Fruit fly (Drosophila melanogaster) whole organism: ENCODE data around the gene CG15019.

Experiments used
- CG8478 ChIP-seq: fragments of >200 bp; optimal IDR thresholded peaks from 2 replicates; lab custom pipeline; 2018; ENCODE audit warnings: inconsistent platforms
- Dll ChIP-seq: fragments of >200 bp; optimal IDR thresholded peaks from 2 replicates; lab custom pipeline; 2017
- EcR ChIP-seq, 2 experiments: fragments of >200 bp; optimal IDR thresholded peaks; 2 replicates each; lab custom pipeline; 2017; ENCODE audit warnings: missing biosample characterization in 2 of 2, missing genetic modification characterization in 2 of 2, missing genetic modification reagents in 2 of 2
- pan ChIP-seq: fragments of >200 bp; optimal IDR thresholded peaks from 2 replicates; lab custom pipeline; 2017
- psq ChIP-seq: fragments of >200 bp; optimal IDR thresholded peaks from 2 replicates; lab custom pipeline; 2017
- usp ChIP-seq: fragments of >200 bp; optimal IDR thresholded peaks from 2 replicates; lab custom pipeline; 2017; ENCODE audit warnings: missing biosample characterization, missing genetic modification characterization, mixed read lengths

The CG15019 gene

DNA sequence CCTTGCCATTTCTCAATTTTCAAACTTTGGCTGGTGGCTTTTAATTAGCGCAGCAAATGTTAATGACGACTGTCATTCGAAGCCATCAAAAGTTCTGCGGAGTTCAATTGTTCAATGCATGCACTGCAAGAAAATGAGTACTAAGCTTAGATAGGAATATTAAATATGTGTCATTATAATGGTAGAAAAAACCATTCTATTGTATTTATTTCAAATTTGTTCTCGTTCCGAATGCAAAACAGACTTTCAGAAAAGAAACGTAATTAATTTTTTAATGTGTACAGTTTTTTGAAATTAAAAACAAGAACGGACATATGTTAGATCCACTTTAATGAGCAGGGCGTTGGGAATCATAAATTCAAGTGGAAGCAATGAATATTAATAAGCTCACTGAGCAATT, 16.8 kb downstream of the CG15019 start:
- TF ChIP-seq CG8478 (lab: Kevin White, UChicago) (no peak), Dll (lab: Kevin White, UChicago) (no peak), EcR (GFP tag; optimal IDR thresholded peaks at IDR 0.05; lab: Kevin White, UChicago) (no peak), pan (lab: Kevin White, UChicago) (no peak), usp (GFP tag; lab: Kevin White, UChicago) (no peak), psq (lab: Kevin White, UChicago) (no peak)

DNA sequence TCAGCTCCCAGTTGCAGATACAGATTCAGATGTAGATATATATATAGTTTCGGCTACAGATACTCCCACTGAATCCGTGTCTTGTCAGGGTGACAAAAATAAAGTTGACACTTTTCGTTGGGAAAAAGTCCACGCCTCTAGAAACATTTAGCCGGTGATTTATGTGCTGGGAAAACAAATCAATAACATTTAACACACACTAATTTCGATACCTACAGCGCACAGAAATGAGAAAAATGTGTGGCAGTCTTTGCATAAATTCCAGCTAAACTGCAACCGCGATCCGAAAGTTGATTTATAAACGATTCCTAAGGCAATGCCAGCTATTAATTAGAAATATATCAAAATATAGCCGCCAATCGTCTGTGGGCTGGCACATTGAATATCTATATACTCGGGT, 17.6 kb downstream of the CG15019 start:
- TF ChIP-seq EcR (GFP tag; optimal IDR thresholded peaks at IDR 0.05; lab: Kevin White, UChicago) (no peak), CG8478 (lab: Kevin White, UChicago) (no peak), psq (lab: Kevin White, UChicago) (no peak), pan (lab: Kevin White, UChicago) (no peak), Dll (lab: Kevin White, UChicago) (no peak), usp (GFP tag; lab: Kevin White, UChicago) (no peak)

dm6 chr3L:4384326-4384662, 21.6 kb downstream of the CG15019 start, which contains the start of gene slow:
Gene slow (plus strand): TSS chr3L:4384442.
- TF ChIP-seq usp (GFP tag; lab: Kevin White, UChicago) (no peak), CG8478 (lab: Kevin White, UChicago) (no peak), Dll (lab: Kevin White, UChicago) (no peak), psq (lab: Kevin White, UChicago) (no peak), pan (lab: Kevin White, UChicago) (no peak), EcR (GFP tag; optimal IDR thresholded peaks at IDR 0.05; lab: Kevin White, UChicago) (no peak)

- TF ChIP-seq psq (lab: Kevin White, UChicago) (no peak), usp (GFP tag; lab: Kevin White, UChicago) (no peak), CG8478 (lab: Kevin White, UChicago) (no peak), Dll (lab: Kevin White, UChicago) (no peak), pan (lab: Kevin White, UChicago) (no peak), EcR (GFP tag; optimal IDR thresholded peaks at IDR 0.05; lab: Kevin White, UChicago) (no peak)
Measured at dm6 chr3L:4383543-4384325, 22.1 kb downstream of the CG15019 start.

DNA sequence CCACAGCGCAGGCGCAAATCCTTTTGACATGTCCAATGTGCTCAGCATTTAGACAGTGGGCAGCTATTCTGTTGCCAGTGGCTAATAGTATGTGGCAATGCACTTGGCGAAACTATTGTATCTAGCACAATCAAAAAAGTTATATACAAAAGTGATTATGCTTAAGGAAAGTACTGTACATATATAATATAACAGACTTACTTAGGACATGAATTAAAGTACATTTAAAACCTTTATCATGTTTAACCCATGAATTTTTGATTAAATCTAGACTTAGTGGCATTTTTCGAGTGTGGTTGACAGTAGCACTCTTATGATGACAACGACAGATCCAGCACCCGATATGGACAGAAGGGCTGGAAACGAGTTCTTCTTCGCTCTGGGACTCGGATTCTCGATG, 22.8 kb downstream of the CG15019 start:
- TF ChIP-seq Dll (lab: Kevin White, UChicago): no peak

- TF ChIP-seq EcR (GFP tag; optimal IDR thresholded peaks at IDR 0.05; lab: Kevin White, UChicago) (no peak), CG8478 (lab: Kevin White, UChicago) (no peak), Dll (lab: Kevin White, UChicago) (no peak), usp (GFP tag; lab: Kevin White, UChicago) (no peak), psq (lab: Kevin White, UChicago) (no peak), pan (lab: Kevin White, UChicago) (no peak)
Measured at dm6 chr3L:4382581-4382980, 23.3 kb downstream of the CG15019 start.

DNA sequence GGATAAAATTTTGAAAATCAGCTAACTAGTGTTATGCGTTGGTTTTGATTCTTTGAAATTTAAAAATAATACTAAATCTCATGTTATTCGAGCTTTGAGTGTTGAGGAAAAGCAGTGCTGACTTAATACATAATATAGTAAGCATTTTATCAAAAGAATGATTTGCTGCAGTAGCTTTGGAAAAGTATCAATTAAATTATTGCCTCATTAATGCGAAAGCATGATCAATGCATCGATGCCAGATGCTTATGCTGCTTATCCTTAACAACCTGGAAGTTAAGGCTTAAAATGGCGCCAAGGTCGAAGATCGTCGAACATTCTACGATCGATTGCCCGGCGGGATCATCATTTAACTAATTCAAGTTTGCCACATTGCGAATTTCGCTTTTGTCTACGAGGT, 24.3 kb downstream of the CG15019 start, which contains the start of gene CG32240:
TSS of gene CG32240 (minus strand) at position 101 of the 400 bp plus-strand sequence.
- TF ChIP-seq Dll (lab: Kevin White, UChicago): no peak
- TF ChIP-seq pan (lab: Kevin White, UChicago): no peak
- TF ChIP-seq EcR (GFP tag; optimal IDR thresholded peaks at IDR 0.05; lab: Kevin White, UChicago): no peak
- no peak for TF ChIP-seq usp (GFP tag; lab: Kevin White, UChicago)
- TF ChIP-seq psq (lab: Kevin White, UChicago): no peak
- TF ChIP-seq CG8478 (lab: Kevin White, UChicago): no peak

- no peak for TF ChIP-seq usp (GFP tag; lab: Kevin White, UChicago)
- TF ChIP-seq Dll (lab: Kevin White, UChicago): peak; percentile 41
Measured at dm6 chr3L:4380231-4380645, 25.6 kb downstream of the CG15019 start, which contains the start of gene DopEcR. Gene DopEcR (minus strand): TSS chr3L:4380387.

DNA sequence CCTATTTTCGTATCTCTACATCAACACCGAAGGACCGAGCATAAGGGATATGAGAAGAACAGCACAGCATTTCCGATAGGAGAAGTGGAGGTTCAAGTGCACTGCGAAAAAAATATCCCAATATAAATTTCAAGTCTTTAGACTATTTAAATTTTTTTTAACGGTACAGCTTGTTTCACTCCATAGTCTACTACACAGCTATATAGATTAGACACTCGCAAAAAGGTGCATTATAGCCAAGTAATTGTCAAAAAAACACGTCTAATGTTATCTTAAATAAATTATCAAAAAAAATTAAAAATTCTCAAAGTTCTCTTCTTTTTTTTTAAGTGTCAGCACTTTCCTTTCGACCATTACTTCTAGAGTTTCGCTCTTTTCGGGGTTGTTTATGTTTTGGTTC, 27.0 kb downstream of the CG15019 start:
- TF ChIP-seq CG8478 (lab: Kevin White, UChicago) (no peak), EcR (GFP tag; optimal IDR thresholded peaks at IDR 0.05; lab: Kevin White, UChicago) (no peak), Dll (lab: Kevin White, UChicago) (no peak), usp (GFP tag; lab: Kevin White, UChicago) (no peak), psq (lab: Kevin White, UChicago) (no peak), pan (lab: Kevin White, UChicago) (no peak)

DNA sequence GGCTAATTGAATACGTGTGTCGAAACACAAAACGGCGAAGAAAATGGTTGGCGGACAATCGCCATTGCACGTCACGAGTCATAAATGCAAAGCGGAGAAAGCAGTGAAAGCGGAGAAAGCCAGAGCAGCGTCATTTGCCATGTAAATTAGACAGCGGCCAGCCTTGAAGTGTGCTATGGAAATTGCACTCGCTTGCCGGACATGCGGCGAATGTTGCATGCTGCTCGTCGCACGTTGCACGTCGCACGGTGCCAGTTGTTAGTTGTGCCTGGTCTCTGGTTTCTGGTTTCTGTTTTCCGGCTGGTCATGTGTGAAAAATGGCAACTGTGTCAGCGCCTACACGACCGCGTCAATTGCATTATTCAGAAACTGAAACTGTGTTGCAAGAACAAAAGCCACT, 28.4 kb downstream of the CG15019 start:
- TF ChIP-seq psq (lab: Kevin White, UChicago): no peak

DNA sequence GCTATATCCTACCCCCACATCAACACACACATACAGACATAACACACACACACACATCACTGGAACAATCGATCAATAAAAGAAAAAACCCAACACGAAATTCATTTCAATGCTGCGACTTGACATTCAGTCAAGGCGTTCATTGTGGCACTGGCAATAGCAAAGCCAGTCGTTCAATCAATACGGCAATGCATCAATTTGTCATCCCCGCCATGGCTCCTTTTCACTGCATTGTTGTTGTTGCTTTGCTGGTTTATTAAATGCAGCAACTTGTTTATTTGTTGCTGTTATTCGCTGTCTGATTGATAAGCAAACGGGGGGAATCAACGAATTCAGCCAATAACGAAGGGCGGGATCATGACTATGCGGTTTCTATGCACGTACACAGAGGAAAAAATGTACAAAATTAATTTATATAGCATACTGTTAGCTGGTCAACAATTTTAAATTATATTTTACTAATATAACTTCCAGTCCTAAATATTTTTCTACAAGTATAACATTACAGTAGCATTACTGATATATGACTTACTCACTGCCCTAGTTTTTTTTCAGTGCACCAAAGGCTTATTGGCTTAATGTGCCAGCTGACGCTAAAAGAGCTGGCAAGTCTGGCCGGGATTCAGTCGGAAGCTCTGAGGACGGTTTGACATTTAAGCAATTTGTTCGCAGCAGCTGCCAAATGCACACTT, 30.0 kb downstream of the CG15019 start:
- no peak for TF ChIP-seq pan (lab: Kevin White, UChicago)
- TF ChIP-seq Dll (lab: Kevin White, UChicago): no peak
- no peak for TF ChIP-seq usp (GFP tag; lab: Kevin White, UChicago)
- no peak for TF ChIP-seq psq (lab: Kevin White, UChicago)
- TF ChIP-seq CG8478 (lab: Kevin White, UChicago): no peak
- TF ChIP-seq EcR (GFP tag; optimal IDR thresholded peaks at IDR 0.05; lab: Kevin White, UChicago): no peak
